Worm (Caenorhabditis elegans) whole organism, late embryonic: ENCODE measurements around the gene nhr-143.

Experiments used
- C38D4.7 ChIP-seq: fragments of 200-800 bp; sonication (Bioruptor generic); optimal IDR thresholded peaks from 2 replicates; lab custom pipeline; 2018; ENCODE audit warnings: mild to moderate bottlenecking, missing genetic modification characterization, moderate library complexity, missing compliant biosample characterization
- K09A11.1 ChIP-seq: sonication (generic microtip); optimal IDR thresholded peaks from 2 replicates; lab custom pipeline; 2017; ENCODE audit warnings: antibody characterized with exemption, mild to moderate bottlenecking, missing genetic modification characterization, missing compliant biosample characterization; ENCODE audit not compliant: insufficient read depth
- T23F11.4 ChIP-seq: fragments of 200-800 bp; sonication (Bioruptor generic); optimal IDR thresholded peaks from 2 replicates; lab custom pipeline; 2018; ENCODE audit warnings: mild to moderate bottlenecking, missing genetic modification characterization, missing compliant biosample characterization
- ahr-1 ChIP-seq: sonication (generic microtip); optimal IDR thresholded peaks from 2 replicates; lab custom pipeline; 2016; ENCODE audit warnings: missing genetic modification characterization, missing compliant biosample characterization
- ceh-19 ChIP-seq: fragments of 200-800 bp; sonication (Bioruptor generic); optimal IDR thresholded peaks from 2 replicates; lab custom pipeline; 2018; ENCODE audit warnings: mild to moderate bottlenecking, missing genetic modification characterization, missing compliant biosample characterization
- ceh-2 ChIP-seq: sonication (generic microtip); optimal IDR thresholded peaks from 2 replicates; lab custom pipeline; 2016; ENCODE audit warnings: missing genotype, missing genetic modification characterization, missing compliant biosample characterization
- ceh-34 ChIP-seq: sonication (generic microtip); optimal IDR thresholded peaks from 2 replicates; lab custom pipeline; 2016; ENCODE audit warnings: mild to moderate bottlenecking, missing genetic modification characterization, missing compliant biosample characterization
- ceh-9 ChIP-seq: sonication (generic microtip); optimal IDR thresholded peaks from 2 replicates; lab custom pipeline; 2016; ENCODE audit warnings: mild to moderate bottlenecking, missing genetic modification characterization, inconsistent platforms, missing compliant biosample characterization
- che-1 ChIP-seq: sonication (generic microtip); optimal IDR thresholded peaks from 2 replicates; lab custom pipeline; 2016; ENCODE audit warnings: mild to moderate bottlenecking, missing genetic modification characterization, missing compliant biosample characterization
- dmd-4 ChIP-seq: sonication (generic microtip); optimal IDR thresholded peaks from 2 replicates; lab custom pipeline; 2016; ENCODE audit warnings: borderline replicate concordance, missing genetic modification characterization, missing compliant biosample characterization
- dve-1 ChIP-seq: sonication (generic microtip); optimal IDR thresholded peaks from 2 replicates; lab custom pipeline; 2017; ENCODE audit warnings: antibody characterized with exemption, mild to moderate bottlenecking, missing genetic modification characterization, missing compliant biosample characterization
- elt-2 ChIP-seq: sonication (generic microtip); optimal IDR thresholded peaks from 2 replicates; lab custom pipeline; 2016; ENCODE audit warnings: missing genetic modification reagents, missing genetic modification characterization, missing compliant biosample characterization
- ets-4 ChIP-seq: sonication (generic microtip); optimal IDR thresholded peaks from 2 replicates; lab custom pipeline; 2016; ENCODE audit warnings: missing genetic modification characterization, missing compliant biosample characterization
- eyg-1 ChIP-seq: sonication (generic microtip); optimal IDR thresholded peaks from 2 replicates; lab custom pipeline; 2016; ENCODE audit warnings: missing genotype, missing genetic modification characterization, missing compliant biosample characterization
- fkh-10 ChIP-seq: fragments of 150-350 bp; optimal IDR thresholded peaks from 2 replicates; lab custom pipeline; 2014; ENCODE audit warnings: missing biosample characterization, missing genetic modification reagents, missing genetic modification characterization
- fkh-6 ChIP-seq: sonication (generic microtip); optimal IDR thresholded peaks from 2 replicates; lab custom pipeline; 2016; ENCODE audit warnings: missing genetic modification characterization, missing compliant biosample characterization
- gmeb-2 ChIP-seq: sonication (generic microtip); optimal IDR thresholded peaks from 2 replicates; lab custom pipeline; 2016; ENCODE audit warnings: missing genetic modification characterization, inconsistent platforms, missing compliant biosample characterization
- hlh-13 ChIP-seq: fragments of 200-800 bp; sonication (Bioruptor generic); optimal IDR thresholded peaks from 2 replicates; lab custom pipeline; 2018; ENCODE audit warnings: mild to moderate bottlenecking, missing genetic modification characterization, missing compliant biosample characterization
- hlh-30 ChIP-seq: sonication (generic microtip); optimal IDR thresholded peaks from 2 replicates; lab custom pipeline; 2017; ENCODE audit warnings: antibody characterized with exemption, missing genetic modification characterization, missing compliant biosample characterization; ENCODE audit not compliant: insufficient read depth
- hlh-8 ChIP-seq: sonication (generic microtip); optimal IDR thresholded peaks from 2 replicates; lab custom pipeline; 2016; ENCODE audit warnings: missing genotype, missing genetic modification characterization, missing compliant biosample characterization
- lin-11 ChIP-seq: fragments of 200-800 bp; sonication (Bioruptor generic); optimal IDR thresholded peaks from 2 replicates; lab custom pipeline; 2018; ENCODE audit warnings: mild to moderate bottlenecking, missing genetic modification characterization, missing compliant biosample characterization
- mec-3 ChIP-seq: sonication (generic microtip); optimal IDR thresholded peaks from 2 replicates; lab custom pipeline; 2016; ENCODE audit warnings: borderline replicate concordance, missing genetic modification characterization, missing compliant biosample characterization
- nfya-1 ChIP-seq: sonication (generic microtip); optimal IDR thresholded peaks from 2 replicates; lab custom pipeline; 2017; ENCODE audit warnings: missing genetic modification characterization, mild to moderate bottlenecking, missing compliant biosample characterization, antibody characterized with exemption, moderate library complexity
- nhr-232 ChIP-seq: sonication (generic microtip); optimal IDR thresholded peaks from 2 replicates; lab custom pipeline; 2016; ENCODE audit warnings: missing genetic modification characterization, missing compliant biosample characterization
- odd-2 ChIP-seq: sonication (generic microtip); optimal IDR thresholded peaks from 2 replicates; lab custom pipeline; 2017; ENCODE audit warnings: antibody characterized with exemption, mild to moderate bottlenecking, missing genetic modification characterization, missing compliant biosample characterization
- pax-1 ChIP-seq: fragments of 150-350 bp; optimal IDR thresholded peaks from 2 replicates; lab custom pipeline; 2014; ENCODE audit warnings: missing biosample characterization, missing genetic modification characterization
- pha-2 ChIP-seq: sonication (generic microtip); optimal IDR thresholded peaks from 2 replicates; lab custom pipeline; 2017; ENCODE audit warnings: mild to moderate bottlenecking, missing genetic modification characterization, missing compliant biosample characterization
- pha-4 ChIP-seq: fragments of 150-350 bp; optimal IDR thresholded peaks from 2 replicates; lab custom pipeline; 2018; ENCODE audit warnings: missing biosample characterization, missing genetic modification reagents, missing genetic modification characterization
- pros-1 ChIP-seq: fragments of 150-350 bp; optimal IDR thresholded peaks from 2 replicates; lab custom pipeline; 2014; ENCODE audit warnings: missing biosample characterization, missing genetic modification reagents, missing genetic modification characterization
- ref-2 ChIP-seq: sonication (generic microtip); optimal IDR thresholded peaks from 2 replicates; lab custom pipeline; 2016; ENCODE audit warnings: missing genetic modification characterization, missing compliant biosample characterization
- rnt-1 ChIP-seq: sonication (generic microtip); optimal IDR thresholded peaks from 2 replicates; lab custom pipeline; 2016; ENCODE audit warnings: missing genetic modification characterization, missing compliant biosample characterization
- sdc-2 ChIP-seq: sonication (generic microtip); optimal IDR thresholded peaks from 2 replicates; lab custom pipeline; 2016; ENCODE audit warnings: missing genotype, missing genetic modification characterization, missing compliant biosample characterization
- syd-9 ChIP-seq: sonication (generic microtip); optimal IDR thresholded peaks from 2 replicates; lab custom pipeline; 2016; ENCODE audit warnings: mild to moderate bottlenecking, missing genetic modification characterization, moderate library complexity, missing compliant biosample characterization
- tbx-7 ChIP-seq: sonication (generic microtip); optimal IDR thresholded peaks from 2 replicates; lab custom pipeline; 2016; ENCODE audit warnings: missing genotype, missing genetic modification characterization, missing compliant biosample characterization
- ttx-3 ChIP-seq: sonication (generic microtip); optimal IDR thresholded peaks from 2 replicates; lab custom pipeline; 2016; ENCODE audit warnings: missing genetic modification reagents, missing genetic modification characterization, missing compliant biosample characterization
- unc-3 ChIP-seq, 2 experiments: fragments of 200-800 bp in 1 of 2; sonication (Bioruptor generic) in 1 of 2; sonication (generic microtip) in 1 of 2; conservative IDR thresholded peaks in 1 of 2; optimal IDR thresholded peaks in 1 of 2; 2 replicates each; pipeline versions ENCODE4 v1.3.6 to Lab custom; 2016 to 2022; ENCODE audit warnings: missing compliant biosample characterization in 2 of 2, missing genetic modification characterization in 2 of 2, missing genetic modification reagents in 1 of 2
- unc-42 ChIP-seq: sonication (generic microtip); optimal IDR thresholded peaks from 2 replicates; lab custom pipeline; 2016; ENCODE audit warnings: missing genotype, missing genetic modification characterization, missing compliant biosample characterization
- unc-55 ChIP-seq: sonication (generic microtip); optimal IDR thresholded peaks from 2 replicates; lab custom pipeline; 2017; ENCODE audit warnings: missing biosample characterization, missing genetic modification reagents, missing genetic modification characterization
- unc-86 ChIP-seq: sonication (generic microtip); optimal IDR thresholded peaks from 2 replicates; lab custom pipeline; 2016; ENCODE audit warnings: missing genetic modification characterization, missing compliant biosample characterization
- zip-5 ChIP-seq: sonication (generic microtip); optimal IDR thresholded peaks from 2 replicates; lab custom pipeline; 2016; ENCODE audit warnings: missing genetic modification characterization, missing compliant biosample characterization

nhr-143 gene

ce11 chrV:8974889-8975422, at the start of gene nhr-143:
nhr-143 (minus strand) TSS chrV:8974939.
- no peak for TF ChIP-seq nfya-1 (tag; lab: Kevin White, UChicago)
- no peak for TF ChIP-seq unc-3 (GFP tag; conservative IDR thresholded peaks at IDR 0.05; lab: Robert Waterston, UW)
- TF ChIP-seq unc-3 (tag; optimal IDR thresholded peaks at IDR 0.05; lab: Kevin White, UChicago), result no peak
- TF ChIP-seq pros-1 (tag; lab: Kevin White, UChicago), result no peak
- TF ChIP-seq unc-86 (tag; lab: Kevin White, UChicago), result no peak
- no peak for TF ChIP-seq hlh-13 (GFP tag; lab: Kevin White, UChicago)
- no peak for TF ChIP-seq ceh-2 (tag; lab: Kevin White, UChicago)

- TF ChIP-seq ceh-34 (tag; lab: Kevin White, UChicago), result no peak
- no peak for TF ChIP-seq elt-2
- TF ChIP-seq nhr-232 (tag; lab: Kevin White, UChicago), result no peak
- no peak for TF ChIP-seq ttx-3 (tag; lab: Kevin White, UChicago)
- TF ChIP-seq syd-9, result no peak
- TF ChIP-seq nfya-1 (tag; lab: Kevin White, UChicago), result no peak
- TF ChIP-seq odd-2 (tag; lab: Kevin White, UChicago), result no peak
- TF ChIP-seq lin-11 (tag; lab: Kevin White, UChicago), result no peak
- TF ChIP-seq fkh-10 (GFP tag; lab: Kevin White, UChicago), result no peak
- no peak for TF ChIP-seq che-1 (tag; lab: Kevin White, UChicago)
- no peak for TF ChIP-seq pros-1 (tag; lab: Kevin White, UChicago)
- no peak for TF ChIP-seq ceh-19 (GFP tag; lab: Kevin White, UChicago)
Observed at ce11 chrV:9022078-9022477, 47.3 kb upstream of the nhr-143 start, which contains the start of gene oac-41. oac-41 (minus strand) TSS chrV:9022178.

- no peak for TF ChIP-seq rnt-1 (tag; lab: Kevin White, UChicago)
- no peak for TF ChIP-seq dmd-4
Observed at ce11 chrV:9018871-9019270, 44.1 kb upstream of the nhr-143 start.

ce11 chrV:9016479-9016878, 41.7 kb upstream of the nhr-143 start, which contains the start of gene oac-40:
oac-40 (plus strand) TSS chrV:9016779.
- TF ChIP-seq fkh-6 (tag; lab: Kevin White, UChicago), result no peak
- no peak for TF ChIP-seq odd-2 (tag; lab: Kevin White, UChicago)
- no peak for TF ChIP-seq ref-2

ce11 chrV:9015540-9015939, 40.8 kb upstream of the nhr-143 start, which contains the start of gene srt-18:
srt-18 (minus strand) TSS chrV:9015640.
- TF ChIP-seq dve-1 (tag; lab: Kevin White, UChicago) (no peak), unc-86 (tag; lab: Kevin White, UChicago) (no peak), ets-4 (tag; lab: Kevin White, UChicago) (no peak), hlh-30 (no peak), pha-2 (tag; lab: Kevin White, UChicago) (no peak), pha-4 (tag; lab: Kevin White, UChicago) (no peak), pax-1 (no peak), unc-55 (GFP tag; lab: Kevin White, UChicago) (no peak), eyg-1 (tag; lab: Kevin White, UChicago) (no peak), K09A11.1 (no peak), hlh-8 (no peak), odd-2 (tag; lab: Kevin White, UChicago) (no peak)

ce11 chrV:9013765-9014164, 39.0 kb upstream of the nhr-143 start, which contains the start of gene srh-201:
srh-201 (minus strand) TSS chrV:9013865.
- TF ChIP-seq ahr-1 (tag; lab: Kevin White, UChicago) (no peak), tbx-7 (tag; lab: Kevin White, UChicago) (no peak), T23F11.4 (GFP tag; lab: Kevin White, UChicago) (no peak), ceh-9 (no peak), zip-5 (no peak), che-1 (tag; lab: Kevin White, UChicago) (no peak), mec-3 (tag; lab: Kevin White, UChicago) (no peak), sdc-2 (no peak), unc-42 (tag; lab: Kevin White, UChicago) (no peak), pha-4 (tag; lab: Kevin White, UChicago) (no peak), hlh-30 (no peak), C38D4.7 (GFP tag; lab: Kevin White, UChicago) (no peak), rnt-1 (tag; lab: Kevin White, UChicago) (no peak), nhr-232 (tag; lab: Kevin White, UChicago) (no peak), pax-1 (no peak), gmeb-2 (tag; lab: Kevin White, UChicago) (no peak), pros-1 (tag; lab: Kevin White, UChicago) (no peak), fkh-6 (tag; lab: Kevin White, UChicago) (no peak)
